Worm (Caenorhabditis elegans): ENCODE data around the gene mab-10.

mab-10 gene

DNA sequence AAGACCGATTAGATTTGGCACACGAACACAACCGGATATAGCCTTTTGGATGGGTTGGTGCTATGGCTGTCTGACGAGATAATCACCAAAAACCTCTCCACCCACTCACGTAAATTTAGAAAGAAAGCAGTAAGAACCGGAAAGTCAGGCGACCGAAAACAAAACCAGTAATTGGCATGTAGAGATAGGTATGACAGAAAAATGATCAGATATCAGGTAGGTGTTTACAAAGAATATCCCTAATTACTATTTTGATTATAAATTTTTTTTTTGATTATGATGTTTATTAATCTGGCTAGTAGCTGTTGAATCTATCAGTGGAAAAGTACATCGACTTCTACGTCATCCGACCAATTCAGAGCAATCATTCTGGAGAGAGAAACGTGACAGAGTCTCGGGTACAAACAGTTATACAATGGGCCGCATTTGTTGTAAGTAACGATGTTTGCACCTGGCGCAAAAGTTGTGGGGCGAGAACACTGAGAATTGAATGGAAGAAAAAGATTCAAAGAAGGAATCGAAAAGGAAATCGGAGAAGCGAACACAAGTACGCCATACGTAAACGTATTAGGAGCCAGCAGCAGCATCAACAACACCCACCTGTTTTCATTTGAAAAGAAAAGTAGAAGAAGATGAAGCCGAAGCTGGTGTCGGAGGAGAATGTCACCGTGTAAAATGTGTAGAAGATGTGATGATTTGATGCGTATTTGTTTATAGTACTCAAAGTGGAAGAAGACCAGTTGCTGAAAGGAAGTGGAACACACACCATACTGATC is 23.2 kb downstream of the mab-10 start (continued):
- TF ChIP-seq tlp-1 (tag; optimal IDR thresholded peaks at IDR 0.05) (no peak), fkh-10 (GFP tag; optimal IDR thresholded peaks at IDR 0.05) (no peak), sup-37 (GFP tag; optimal IDR thresholded peaks at IDR 0.05) (no peak), unc-62 (GFP tag; optimal IDR thresholded peaks at IDR 0.05) (no peak), nhr-77 (tag; optimal IDR thresholded peaks at IDR 0.05) (no peak), ceh-8 (GFP tag; optimal IDR thresholded peaks at IDR 0.05) (peak; percentile 63), alr-1 (tag; optimal IDR thresholded peaks at IDR 0.05; ENCODE audit: borderline replicate concordance) (no peak), ama-1 (optimal IDR thresholded peaks at IDR 0.05) (peak; percentile 25), unc-30 (tag; optimal IDR thresholded peaks at IDR 0.05) (no peak)

DNA sequence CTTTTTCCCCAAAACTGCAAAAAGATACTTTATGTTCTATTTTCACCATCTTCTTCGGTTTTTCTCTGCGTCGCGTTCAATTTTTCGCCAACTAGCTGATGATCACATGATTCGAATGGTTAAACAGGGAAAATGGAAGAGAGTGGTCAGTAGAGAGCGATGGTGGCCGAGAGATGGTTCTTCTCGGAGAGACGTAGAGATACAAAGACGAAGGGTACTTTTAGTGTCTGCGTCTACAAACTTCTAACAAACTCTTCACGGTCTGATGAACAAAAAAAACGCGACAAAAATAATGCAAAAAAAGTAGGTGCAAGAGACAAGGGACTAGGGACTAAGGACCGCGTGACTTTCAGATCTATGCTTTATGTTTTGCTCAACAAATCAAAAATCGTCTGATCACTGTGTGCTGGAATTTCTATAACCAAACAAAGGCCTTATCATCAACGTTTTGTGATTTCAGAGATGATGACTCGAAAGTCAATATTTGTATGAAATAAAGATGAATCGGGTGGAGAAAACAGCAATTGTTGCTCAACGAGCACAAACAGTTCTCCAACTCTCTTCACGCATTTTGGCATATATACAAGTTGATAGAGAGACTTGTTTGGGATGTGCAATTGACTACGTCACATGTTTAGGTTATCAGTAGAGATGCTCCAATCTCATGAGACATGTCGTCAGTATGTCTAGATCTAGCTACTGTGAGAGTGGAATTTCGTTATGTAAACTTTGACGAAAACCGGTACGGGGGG is 24.3 kb downstream of the mab-10 start:
- TF ChIP-seq C34B4.2 (tag; optimal IDR thresholded peaks at IDR 0.05) (no peak), nhr-71 (tag; optimal IDR thresholded peaks at IDR 0.05) (peak; percentile 99), lir-3 (tag; optimal IDR thresholded peaks at IDR 0.05; ENCODE audit: poor library complexity) (peak; percentile 81), egl-27 (tag; optimal IDR thresholded peaks at IDR 0.05) (peak; percentile 75 to 94), egl-13 (tag; optimal IDR thresholded peaks at IDR 0.05) (peak; percentile 81), mdl-1 (tag; optimal IDR thresholded peaks at IDR 0.05) (peak; percentile 32 to 96), vab-15 (tag; optimal IDR thresholded peaks at IDR 0.05) (peak; percentile 21), grh-1 (GFP tag; IDR thresholded peaks at IDR 0.05) (peak; percentile 93), ceh-82 (tag; optimal IDR thresholded peaks at IDR 0.05) (peak; percentile 81 to 88 (median 87)), alr-1 (tag; optimal IDR thresholded peaks at IDR 0.05; ENCODE audit: borderline replicate concordance) (no peak), blmp-1 (tag; optimal IDR thresholded peaks at IDR 0.05) (peak; percentile 96), nhr-85 (tag) (peak; percentile 100), ceh-63 (GFP tag; optimal IDR thresholded peaks at IDR 0.05) (peak; percentile 21), snpc-4 (tag; optimal IDR thresholded peaks at IDR 0.05) (peak; percentile 77), lin-13 (GFP tag; optimal IDR thresholded peaks at IDR 0.05) (peak; percentile 95), hlh-17 (GFP tag; optimal IDR thresholded peaks at IDR 0.05; ENCODE audit: borderline replicate concordance) (no peak), fkh-4 (tag; optimal IDR thresholded peaks at IDR 0.05; ENCODE audit: borderline replicate concordance) (no peak), elt-2 (tag; optimal IDR thresholded peaks at IDR 0.05) (peak; percentile 62), jun-1 (tag; optimal IDR thresholded peaks at IDR 0.05) (peak; percentile 95), hpl-2 (GFP tag; optimal IDR thresholded peaks at IDR 0.05) (peak; percentile 93), dpl-1 (GFP tag; optimal IDR thresholded peaks at IDR 0.05) (peak; percentile 67 to 75 (median 72)), nhr-84 (tag; optimal IDR thresholded peaks at IDR 0.05) (no peak), ztf-11 (tag; optimal IDR thresholded peaks at IDR 0.05) (peak in 1 of 2 experiments; percentile 66), zip-4 (GFP tag; optimal IDR thresholded peaks at IDR 0.05) (peak; percentile 63), fos-1 (tag; optimal IDR thresholded peaks at IDR 0.05) (peak; percentile 91), lin-14 (GFP tag; optimal IDR thresholded peaks at IDR 0.05) (peak; percentile 99), ama-1 (optimal IDR thresholded peaks at IDR 0.05) (peak; percentile 97), ceh-90 (tag; optimal IDR thresholded peaks at IDR 0.05) (peak; percentile 11), aha-1 (tag; optimal IDR thresholded peaks at IDR 0.05) (peak; percentile 87), swsn-7 (tag; optimal IDR thresholded peaks at IDR 0.05) (peak; percentile 96), tbx-2 (tag; optimal IDR thresholded peaks at IDR 0.05) (peak; percentile 98), efl-3 (GFP tag; optimal IDR thresholded peaks at IDR 0.05) (peak; percentile 33), irx-1 (tag; optimal IDR thresholded peaks at IDR 0.05) (peak; percentile 91), lin-39 (tag; optimal IDR thresholded peaks at IDR 0.05) (peak; percentile 85), Y116A8C.19 (tag; optimal IDR thresholded peaks at IDR 0.05; ENCODE audit: borderline replicate concordance) (no peak), hlh-4 (tag; optimal IDR thresholded peaks at IDR 0.05) (no peak), ceh-8 (GFP tag; optimal IDR thresholded peaks at IDR 0.05) (peak; percentile 85), mab-9 (GFP tag; IDR thresholded peaks at IDR 0.05) (peak; percentile 68), C16A3.4 (tag; optimal IDR thresholded peaks at IDR 0.05) (peak; percentile 87), ces-1 (GFP tag; optimal IDR thresholded peaks at IDR 0.05) (no peak), dsc-1 (tag; optimal IDR thresholded peaks at IDR 0.05) (peak; percentile 84)

Measured in whole organism, L1 larva.